Worm (Caenorhabditis elegans) whole organism, mixed stage, embryonic: ENCODE results near the gene T05H10.4.

Source experiments
- ceh-39 ChIP-seq: fragments of 150-350 bp; optimal IDR thresholded peaks from 2 replicates; lab custom pipeline; 2014; ENCODE audit warnings: missing biosample characterization, missing genetic modification characterization
- elt-1 ChIP-seq: sonication (generic microtip); optimal IDR thresholded peaks from 2 replicates; lab custom pipeline; 2017; ENCODE audit warnings: missing genetic modification characterization, mild to moderate bottlenecking, missing compliant biosample characterization, antibody characterized with exemption, moderate library complexity, borderline replicate concordance; ENCODE audit not compliant: insufficient read depth
- elt-3 ChIP-seq: fragments of 150-350 bp; optimal IDR thresholded peaks from 2 replicates; lab custom pipeline; 2014; ENCODE audit warnings: missing biosample characterization, missing genetic modification characterization
- ham-2 ChIP-seq: fragments of 200-800 bp; sonication (Bioruptor generic); optimal IDR thresholded peaks from 2 replicates; lab custom pipeline; 2018; ENCODE audit warnings: mild to moderate bottlenecking, missing genetic modification characterization, missing compliant biosample characterization
- lsy-2 ChIP-seq: fragments of 150-350 bp; optimal IDR thresholded peaks from 2 replicates; lab custom pipeline; 2014; ENCODE audit warnings: missing biosample characterization, missing genetic modification characterization
- mep-1 ChIP-seq: fragments of 150-350 bp; optimal IDR thresholded peaks from 2 replicates; lab custom pipeline; 2017; ENCODE audit warnings: missing biosample characterization, missing genetic modification reagents, missing genetic modification characterization, inconsistent platforms
- nhr-12 ChIP-seq: fragments of 150-350 bp; optimal IDR thresholded peaks from 2 replicates; lab custom pipeline; 2014; ENCODE audit warnings: missing biosample characterization, missing genetic modification characterization
- nhr-76 ChIP-seq: sonication (generic microtip); optimal IDR thresholded peaks from 2 replicates; lab custom pipeline; 2017; ENCODE audit warnings: missing biosample characterization, missing genetic modification characterization
- pha-4 ChIP-seq: fragments of 150-350 bp; optimal IDR thresholded peaks from 2 replicates; lab custom pipeline; 2018; ENCODE audit warnings: missing biosample characterization, missing genetic modification reagents, missing genetic modification characterization
- unc-62 ChIP-seq: fragments of 150-350 bp; optimal IDR thresholded peaks from 2 replicates; lab custom pipeline; 2014; ENCODE audit warnings: missing biosample characterization, missing genetic modification reagents, missing genetic modification characterization
- zip-8 ChIP-seq: fragments of 150-350 bp; optimal IDR thresholded peaks from 2 replicates; lab custom pipeline; 2014; ENCODE audit warnings: missing biosample characterization, missing genetic modification characterization

ce11 chrII:8099212-8099784 is 46.3 kb downstream of the T05H10.4 start:
- TF ChIP-seq nhr-12 (tag; lab: Kevin White, UChicago) (no peak), pha-4 (tag; lab: Kevin White, UChicago) (no peak), elt-1 (tag; lab: Kevin White, UChicago) (no peak), zip-8 (tag; lab: Kevin White, UChicago) (no peak), elt-3 (no peak), mep-1 (no peak), lsy-2 (tag; lab: Kevin White, UChicago) (no peak), unc-62 (no peak), ceh-39 (tag; lab: Kevin White, UChicago) (no peak), ham-2 (GFP tag; lab: Kevin White, UChicago) (no peak), nhr-76 (tag; lab: Kevin White, UChicago) (no peak)
